Worm (Caenorhabditis elegans): ENCODE results near the gene srw-86.

DNA sequence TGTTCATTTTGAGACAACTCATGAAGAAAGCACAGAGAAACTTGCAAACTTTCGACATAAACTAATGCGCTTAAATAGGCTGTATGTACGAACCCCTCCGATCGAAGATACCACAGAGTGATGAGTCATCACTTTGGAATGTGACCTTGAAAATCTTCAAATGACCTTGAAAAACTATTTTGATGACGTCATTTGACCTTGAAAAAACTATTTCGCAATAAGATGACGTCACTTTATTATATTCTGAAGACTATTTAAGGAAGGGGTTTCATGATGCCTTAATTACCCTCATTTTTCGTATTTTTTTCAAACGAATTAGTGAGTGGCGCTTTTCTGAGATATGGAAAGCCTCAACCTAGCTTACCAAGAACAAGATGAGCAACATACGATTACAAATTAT is 20.6 kb upstream of the srw-86 start, which contains the start of gene C25F9.2:
- TF ChIP-seq nhr-11 (tag; optimal IDR thresholded peaks at IDR 0.05) (no peak), unc-62 (GFP tag; optimal IDR thresholded peaks at IDR 0.05) (no peak), fkh-10 (GFP tag; optimal IDR thresholded peaks at IDR 0.05) (no peak)
